Fruit fly (Drosophila melanogaster): ENCODE results near the gene pst.

dm6 chr3L:7369543-7369942 lies 9.5 kb upstream of the pst start, which contains the start of gene akirin:
- TF ChIP-seq insv (GFP tag; optimal IDR thresholded peaks at IDR 0.05), result no peak
- TF ChIP-seq otp (GFP tag; IDR thresholded peaks at IDR 0.05), result no peak
- no peak for TF ChIP-seq Awh (GFP tag; IDR thresholded peaks at IDR 0.05)
- no peak for TF ChIP-seq Bteb2 (GFP tag; optimal IDR thresholded peaks at IDR 0.05)
- no peak for TF ChIP-seq z (GFP tag; IDR thresholded peaks at IDR 0.05)
- no peak for TF ChIP-seq Doc3 (GFP tag; IDR thresholded peaks at IDR 0.05; ENCODE audit: partially characterized antibody)
- no peak for TF ChIP-seq lov (optimal IDR thresholded peaks at IDR 0.05)
- no peak for TF ChIP-seq lov (GFP tag; IDR thresholded peaks at IDR 0.05)

Measured in whole organism, embryonic.